Worm (Caenorhabditis elegans) whole organism, midembryonic: ENCODE data around the gene Y62H9A.10.
A peak's percentile ranks its signal among the peaks of the same experiment; 100 is the strongest.

Source experiments
- T22C8.4 ChIP-seq: fragments of 200-800 bp; sonication (Bioruptor generic); IDR thresholded peaks from 2 replicates; pipeline ENCODE4 v1.3.6; 2022; ENCODE audit warnings: missing genetic modification characterization, missing compliant biosample characterization
- cog-1 ChIP-seq: sonication (generic microtip); optimal IDR thresholded peaks from 2 replicates; lab custom pipeline; 2016; ENCODE audit warnings: missing genetic modification characterization, missing compliant biosample characterization
- flt-1 ChIP-seq: fragments of 200-800 bp; sonication (Bioruptor generic); IDR thresholded peaks from 2 replicates; pipeline ENCODE4 v1.3.6; 2022; ENCODE audit warnings: missing genetic modification characterization, missing compliant biosample characterization
- klf-2 ChIP-seq: fragments of 200-800 bp; sonication (Bioruptor generic); conservative IDR thresholded peaks from 2 replicates; pipeline ENCODE4 v1.3.6; 2022; ENCODE audit warnings: missing genetic modification reagents, missing genetic modification characterization, missing compliant biosample characterization
- med-1 ChIP-seq: sonication (generic microtip); optimal IDR thresholded peaks from 2 replicates; lab custom pipeline; 2017; ENCODE audit warnings: missing genetic modification characterization, mild to moderate bottlenecking, missing compliant biosample characterization, antibody characterized with exemption, missing genetic modification reagents; ENCODE audit not compliant: insufficient read depth
- ref-1 ChIP-seq: fragments of 200-800 bp; sonication (Bioruptor generic); conservative IDR thresholded peaks from 2 replicates; pipeline ENCODE4 v1.3.6; 2022; ENCODE audit warnings: missing genetic modification reagents, missing genetic modification characterization, missing compliant biosample characterization
- tab-1 ChIP-seq: fragments of 200-800 bp; sonication (Bioruptor generic); IDR thresholded peaks from 2 replicates; pipeline ENCODE4 v1.3.6; 2022; ENCODE audit warnings: missing genetic modification characterization, missing compliant biosample characterization
- ztf-23 ChIP-seq: fragments of 200-800 bp; sonication (Bioruptor generic); IDR thresholded peaks from 2 replicates; pipeline ENCODE4 v1.3.6; 2022; ENCODE audit warnings: missing genetic modification reagents, missing genetic modification characterization, missing compliant biosample characterization
- ztf-29 ChIP-seq: fragments of 200-800 bp; sonication (Bioruptor generic); IDR thresholded peaks from 2 replicates; pipeline ENCODE4 v1.3.6; 2022; ENCODE audit warnings: missing genetic modification reagents, missing genetic modification characterization, missing compliant biosample characterization

DNA sequence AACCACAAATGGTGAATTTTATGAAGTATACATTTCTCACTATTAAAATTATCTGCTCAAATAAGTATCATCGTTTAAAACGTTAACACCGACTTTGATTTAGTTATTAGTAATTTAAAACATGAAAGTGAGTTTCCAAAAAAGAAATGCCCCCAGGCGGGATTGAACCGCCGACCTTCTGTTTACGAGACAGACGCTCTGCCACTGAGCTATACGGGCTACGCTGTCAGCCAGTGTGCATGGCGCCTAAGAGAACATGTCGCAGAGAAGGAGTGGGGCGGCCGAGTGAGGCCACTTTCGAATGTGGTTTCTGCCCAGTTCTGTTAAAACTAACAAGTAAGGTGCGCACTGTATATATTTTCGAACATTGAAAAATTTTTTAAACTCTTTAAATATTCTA, 32.4 kb upstream of the Y62H9A.10 start:
- TF ChIP-seq cog-1 (tag; lab: Kevin White, UChicago) (peak; percentile 69), T22C8.4 (GFP tag; lab: Robert Waterston, UW) (peak; percentile 63; the same call in 1 of the 2 replicates), ztf-29 (GFP tag; lab: Robert Waterston, UW) (0 out of 2 replicates have a peak, but pooled peaks have one; percentile 58), ref-1 (GFP tag; lab: Robert Waterston, UW) (peak; percentile 72), flt-1 (peak; percentile 92), ztf-23 (GFP tag; lab: Robert Waterston, UW) (peak; percentile 85), klf-2 (GFP tag; lab: Robert Waterston, UW) (peak; percentile 79), tab-1 (GFP tag; lab: Robert Waterston, UW) (peak; percentile 90), med-1 (peak; percentile 41)
